Worm (Caenorhabditis elegans) whole organism, young adult: Measurements from ENCODE around the gene hrg-9.
"Not testable (repeated sequence)": the region's sequence is repeated elsewhere in the genome, so short reads cannot be mapped to it uniquely, and the experiment has no call there.

Source experiments
- B0261.1 ChIP-seq: sonication (generic microtip); optimal IDR thresholded peaks from 2 replicates; lab custom pipeline; 2016; ENCODE audit warnings: mild to moderate bottlenecking, missing genetic modification characterization, moderate library complexity, missing compliant biosample characterization
- B0336.3 ChIP-seq: fragments of 200-800 bp; sonication (Bioruptor generic); IDR thresholded peaks from 2 replicates; pipeline ENCODE4 v1.3.6; 2022; ENCODE audit warnings: missing genetic modification characterization, missing compliant biosample characterization
- D2030.7 ChIP-seq: fragments of 200-800 bp; sonication (Bioruptor generic); IDR thresholded peaks from 2 replicates; pipeline ENCODE4 v1.3.6; 2022; ENCODE audit warnings: missing genetic modification reagents, missing genetic modification characterization, missing compliant biosample characterization
- F23B12.7 ChIP-seq: sonication (generic microtip); optimal IDR thresholded peaks from 2 replicates; lab custom pipeline; 2017; ENCODE audit warnings: missing genetic modification characterization, mild to moderate bottlenecking, missing compliant biosample characterization, antibody characterized with exemption, moderate library complexity; ENCODE audit not compliant: insufficient read depth
- F33H1.4 ChIP-seq: fragments of 200-800 bp; sonication (Bioruptor generic); IDR thresholded peaks from 2 replicates; pipeline ENCODE4 v1.3.6; 2022; ENCODE audit warnings: missing genetic modification reagents, missing genetic modification characterization, missing compliant biosample characterization
- F37B4.10 ChIP-seq: fragments of 200-800 bp; sonication (Bioruptor generic); IDR thresholded peaks from 2 replicates; pipeline ENCODE4 v1.3.6; 2022; ENCODE audit warnings: missing genetic modification characterization, missing compliant biosample characterization
- K11D2.4 ChIP-seq: fragments of 200-800 bp; sonication (Bioruptor generic); IDR thresholded peaks from 2 replicates; pipeline ENCODE4 v1.3.6; 2022; ENCODE audit warnings: missing genetic modification reagents, missing genetic modification characterization, missing compliant biosample characterization
- K12H6.12 ChIP-seq: fragments of 200-800 bp; sonication (Bioruptor generic); optimal IDR thresholded peaks from 2 replicates; lab custom pipeline; 2018; ENCODE audit warnings: mild to moderate bottlenecking, missing genetic modification characterization, missing compliant biosample characterization
- Y53G8AR.9 ChIP-seq: fragments of 200-800 bp; sonication (Bioruptor generic); conservative IDR thresholded peaks from 2 replicates; pipeline ENCODE4 v1.3.6; 2022; ENCODE audit warnings: missing genetic modification reagents, missing genetic modification characterization, missing compliant biosample characterization
- Y67H2A.10 ChIP-seq: fragments of 200-800 bp; sonication (Bioruptor generic); conservative IDR thresholded peaks from 2 replicates; pipeline ENCODE4 v1.3.6; 2022; ENCODE audit warnings: missing genetic modification reagents, missing genetic modification characterization, missing compliant biosample characterization
- Y95B8A.8 ChIP-seq: fragments of 200-800 bp; sonication (Bioruptor generic); IDR thresholded peaks from 2 replicates; pipeline ENCODE4 v1.3.6; 2022; ENCODE audit warnings: missing genetic modification reagents, missing genetic modification characterization, missing compliant biosample characterization
- atf-7 ChIP-seq: sonication (generic microtip); optimal IDR thresholded peaks from 2 replicates; lab custom pipeline; 2017; ENCODE audit warnings: mild to moderate bottlenecking, missing genetic modification characterization, missing compliant biosample characterization
- attf-5 ChIP-seq: fragments of 200-800 bp; sonication (Bioruptor generic); optimal IDR thresholded peaks from 2 replicates; lab custom pipeline; 2018; ENCODE audit warnings: mild to moderate bottlenecking, missing genetic modification characterization, missing compliant biosample characterization
- attf-6 ChIP-seq: fragments of 200-800 bp; sonication (Bioruptor generic); IDR thresholded peaks from 2 replicates; pipeline ENCODE4 v1.3.6; 2022; ENCODE audit warnings: missing genetic modification reagents, missing genetic modification characterization, missing compliant biosample characterization
- cebp-1 ChIP-seq, 2 experiments: fragments of 200-800 bp in 1 of 2; sonication (Bioruptor generic) in 1 of 2; sonication (generic microtip) in 1 of 2; IDR thresholded peaks in 1 of 2; optimal IDR thresholded peaks in 1 of 2; 2 replicates each; pipeline versions ENCODE4 v1.3.6 to Lab custom; 2017 to 2022; ENCODE audit warnings: missing compliant biosample characterization in 2 of 2, missing genetic modification characterization in 2 of 2, mild to moderate bottlenecking in 1 of 2, missing genetic modification reagents in 1 of 2, moderate library complexity in 1 of 2
- ceh-100 ChIP-seq: fragments of 200-800 bp; sonication (Bioruptor generic); IDR thresholded peaks from 2 replicates; pipeline ENCODE4 v1.3.6; 2022; ENCODE audit warnings: missing genetic modification reagents, missing genetic modification characterization, missing compliant biosample characterization
- ceh-27 ChIP-seq: fragments of 200-800 bp; sonication (Bioruptor generic); optimal IDR thresholded peaks from 2 replicates; lab custom pipeline; 2018; ENCODE audit warnings: mild to moderate bottlenecking, missing genetic modification characterization, moderate library complexity, missing compliant biosample characterization
- dox-1 ChIP-seq: fragments of 200-800 bp; sonication (Bioruptor generic); IDR thresholded peaks from 2 replicates; pipeline ENCODE4 v1.3.6; 2022; ENCODE audit warnings: missing genetic modification reagents, missing genetic modification characterization, missing compliant biosample characterization
- dpl-1 ChIP-seq: fragments of 150-350 bp; optimal IDR thresholded peaks from 2 replicates; lab custom pipeline; 2014; ENCODE audit warnings: missing biosample characterization, missing genetic modification reagents, missing genetic modification characterization
- egl-18 ChIP-seq: fragments of 200-800 bp; sonication (Bioruptor generic); IDR thresholded peaks from 2 replicates; pipeline ENCODE4 v1.3.6; 2022; ENCODE audit warnings: missing genetic modification reagents, missing genetic modification characterization, missing compliant biosample characterization
- egl-44 ChIP-seq: fragments of 200-800 bp; sonication (Bioruptor generic); IDR thresholded peaks from 2 replicates; pipeline ENCODE4 v1.3.6; 2022; ENCODE audit warnings: missing genetic modification reagents, missing genetic modification characterization, missing compliant biosample characterization
- egrh-3 ChIP-seq: fragments of 200-800 bp; sonication (Bioruptor generic); IDR thresholded peaks from 2 replicates; pipeline ENCODE4 v1.3.6; 2022; ENCODE audit warnings: missing genetic modification reagents, missing genetic modification characterization, missing compliant biosample characterization
- ekl-4 ChIP-seq: fragments of 200-800 bp; sonication (Bioruptor generic); IDR thresholded peaks from 2 replicates; pipeline ENCODE4 v1.3.6; 2022; ENCODE audit warnings: missing genetic modification reagents, missing genetic modification characterization, missing compliant biosample characterization
- hmg-1.2 ChIP-seq: fragments of 200-800 bp; sonication (Bioruptor generic); IDR thresholded peaks from 2 replicates; pipeline ENCODE4 v1.3.6; 2022; ENCODE audit warnings: missing genetic modification reagents, missing genetic modification characterization, missing compliant biosample characterization
- lin-26 ChIP-seq: fragments of 200-800 bp; sonication (Bioruptor generic); IDR thresholded peaks from 2 replicates; pipeline ENCODE4 v1.3.6; 2022; ENCODE audit warnings: missing genetic modification reagents, missing genetic modification characterization, missing compliant biosample characterization
- lin-40 ChIP-seq: sonication (generic microtip); optimal IDR thresholded peaks from 2 replicates; lab custom pipeline; 2016; ENCODE audit warnings: missing genetic modification characterization, mild to moderate bottlenecking, missing compliant biosample characterization, missing genotype, missing genetic modification reagents
- lin-54 ChIP-seq: fragments of 200-800 bp; sonication (Bioruptor generic); optimal IDR thresholded peaks from 2 replicates; lab custom pipeline; 2018; ENCODE audit warnings: mild to moderate bottlenecking, missing genetic modification characterization, missing compliant biosample characterization
- lir-1 ChIP-seq: fragments of 200-800 bp; sonication (Bioruptor generic); conservative IDR thresholded peaks from 2 replicates; pipeline ENCODE4 v1.3.6; 2022; ENCODE audit warnings: missing genetic modification reagents, missing genetic modification characterization, missing compliant biosample characterization
- madf-10 ChIP-seq: sonication (generic microtip); optimal IDR thresholded peaks from 2 replicates; lab custom pipeline; 2016; ENCODE audit warnings: mild to moderate bottlenecking, missing genetic modification characterization, missing compliant biosample characterization
- madf-6 ChIP-seq: fragments of 200-800 bp; sonication (Bioruptor generic); IDR thresholded peaks from 2 replicates; pipeline ENCODE4 v1.3.6; 2022; ENCODE audit warnings: missing genetic modification reagents, missing genetic modification characterization, missing compliant biosample characterization
- madf-8 ChIP-seq: fragments of 200-800 bp; sonication (Bioruptor generic); conservative IDR thresholded peaks from 2 replicates; pipeline ENCODE4 v1.3.6; 2022; ENCODE audit warnings: missing genetic modification reagents, missing genetic modification characterization, missing compliant biosample characterization
- mcd-1 ChIP-seq: fragments of 200-800 bp; sonication (Bioruptor generic); IDR thresholded peaks from 2 replicates; pipeline ENCODE4 v1.3.6; 2022; ENCODE audit warnings: missing genetic modification reagents, missing genetic modification characterization, missing compliant biosample characterization
- nhr-120 ChIP-seq: fragments of 200-800 bp; sonication (Bioruptor generic); IDR thresholded peaks from 2 replicates; pipeline ENCODE4 v1.3.6; 2022; ENCODE audit warnings: missing genetic modification characterization, missing compliant biosample characterization
- nhr-80 ChIP-seq: sonication (generic microtip); optimal IDR thresholded peaks from 2 replicates; lab custom pipeline; 2016; ENCODE audit warnings: missing genetic modification characterization, missing compliant biosample characterization
- pbrm-1 ChIP-seq: fragments of 200-800 bp; sonication (Bioruptor generic); IDR thresholded peaks from 2 replicates; pipeline ENCODE4 v1.3.6; 2022; ENCODE audit warnings: missing genetic modification reagents, missing genetic modification characterization, missing compliant biosample characterization
- snpc-4 ChIP-seq, 5 experiments: fragments of 150-350 bp in 1 of 5; sonication (generic microtip) in 4 of 5; optimal IDR thresholded peaks; 2 replicates each; lab custom pipeline; 2014 to 2018; ENCODE audit warnings: missing genetic modification characterization in 5 of 5, missing biosample characterization in 3 of 5, antibody characterized with exemption in 2 of 5, mild to moderate bottlenecking in 2 of 5, missing compliant biosample characterization in 2 of 5, missing genotype in 2 of 5, moderate library complexity in 2 of 5, missing genetic modification reagents in 1 of 5
- somi-1 ChIP-seq: fragments of 200-800 bp; sonication (Bioruptor generic); optimal IDR thresholded peaks from 2 replicates; lab custom pipeline; 2018; ENCODE audit warnings: mild to moderate bottlenecking, missing genetic modification characterization, missing compliant biosample characterization
- tbp1 ChIP-seq: fragments of 200-800 bp; sonication (Bioruptor generic); optimal IDR thresholded peaks from 2 replicates; lab custom pipeline; 2018; ENCODE audit warnings: mild to moderate bottlenecking, missing genetic modification characterization, missing compliant biosample characterization
- tlf-1 ChIP-seq: fragments of 200-800 bp; sonication (Bioruptor generic); optimal IDR thresholded peaks from 2 replicates; lab custom pipeline; 2018; ENCODE audit warnings: mild to moderate bottlenecking, missing genetic modification characterization, missing compliant biosample characterization
- ztf-28 ChIP-seq: fragments of 200-800 bp; sonication (Bioruptor generic); IDR thresholded peaks from 2 replicates; pipeline ENCODE4 v1.3.6; 2022; ENCODE audit warnings: missing genetic modification reagents, missing genetic modification characterization, missing compliant biosample characterization
- ztf-3 ChIP-seq: fragments of 200-800 bp; sonication (Bioruptor generic); optimal IDR thresholded peaks from 2 replicates; lab custom pipeline; 2018; ENCODE audit warnings: mild to moderate bottlenecking, missing genetic modification characterization, missing compliant biosample characterization

Gene hrg-9

ce11 chrV:12967925-12968327 is 4.8 kb upstream of the hrg-9 start, which contains the start of gene R186.8 (continued):
- peak; percentile 29; the same call in 1 of the 2 replicates for TF ChIP-seq attf-6 (GFP tag; lab: Robert Waterston, UW)
- peak; percentile 68 for TF ChIP-seq madf-6 (GFP tag; lab: Robert Waterston, UW)
- 0 out of 2 replicates have a peak, but pooled peaks have one; percentile 49 for TF ChIP-seq egl-44 (GFP tag; lab: Robert Waterston, UW)
- peak; percentile 8 for TF ChIP-seq B0261.1 (tag; lab: Kevin White, UChicago)
- TF ChIP-seq hmg-1.2 (GFP tag; lab: Robert Waterston, UW): peak; percentile 92
- peak; percentile 19 for TF ChIP-seq dpl-1 (GFP tag; lab: Kevin White, UChicago)
- peak; percentile 40 for TF ChIP-seq ceh-27
- TF ChIP-seq dox-1 (GFP tag; lab: Robert Waterston, UW): peak; percentile 97
- peak; percentile 68; the same call in 1 of the 2 replicates for TF ChIP-seq lin-26 (GFP tag; lab: Robert Waterston, UW)
- peak; percentile 57; the same call in 1 of the 2 replicates for TF ChIP-seq egrh-3 (GFP tag; lab: Robert Waterston, UW)
- TF ChIP-seq B0336.3 (GFP tag; lab: Robert Waterston, UW): peak; percentile 76; the same call in 1 of the 2 replicates
- 0 out of 2 replicates have a peak, but pooled peaks have one; percentile 18 for TF ChIP-seq ztf-28 (GFP tag; lab: Robert Waterston, UW)
- not testable (repeated sequence) for TF ChIP-seq snpc-4 (GFP tag; optimal IDR thresholded peaks at IDR 0.05; lab: Kevin White, UChicago)
- peak in 2 of 4 experiments; percentile 58 to 64 for TF ChIP-seq snpc-4 (tag; optimal IDR thresholded peaks at IDR 0.05; lab: Kevin White, UChicago)
- 0 out of 2 replicates have a peak, but pooled peaks have one; percentile 70 for TF ChIP-seq F37B4.10 (GFP tag; lab: Robert Waterston, UW)
- TF ChIP-seq ceh-100 (GFP tag; lab: Robert Waterston, UW): peak; percentile 72
- TF ChIP-seq Y95B8A.8: peak; percentile 66; the same call in 1 of the 2 replicates
- peak; percentile 68; the same call in 1 of the 2 replicates for TF ChIP-seq Y67H2A.10 (GFP tag; lab: Robert Waterston, UW)
- TF ChIP-seq Y53G8AR.9 (GFP tag; lab: Robert Waterston, UW): peak; percentile 70
- TF ChIP-seq D2030.7 (GFP tag; lab: Robert Waterston, UW): peak; percentile 79
- TF ChIP-seq egl-18: 0 out of 2 replicates have a peak, but pooled peaks have one; percentile 56
- TF ChIP-seq tlf-1 (GFP tag; lab: Kevin White, UChicago): peak; percentile 57
- peak; percentile 70 for TF ChIP-seq F33H1.4
- TF ChIP-seq ekl-4 (GFP tag; lab: Robert Waterston, UW): peak; percentile 78
- TF ChIP-seq attf-5 (GFP tag; lab: Kevin White, UChicago): peak; percentile 92
- peak; percentile 83 for TF ChIP-seq lin-40
- TF ChIP-seq lin-54 (GFP tag; lab: Kevin White, UChicago): peak; percentile 66
- TF ChIP-seq madf-8 (GFP tag; lab: Robert Waterston, UW): peak; percentile 28; the same call in 1 of the 2 replicates
- peak; percentile 60 for TF ChIP-seq tbp1 (GFP tag; lab: Kevin White, UChicago)
- TF ChIP-seq ztf-3: peak; percentile 23
- peak; percentile 68 for TF ChIP-seq nhr-80 (tag; lab: Kevin White, UChicago)
- peak; percentile 91 for TF ChIP-seq K11D2.4 (GFP tag; lab: Robert Waterston, UW)
- peak; percentile 89 for TF ChIP-seq pbrm-1
- TF ChIP-seq K12H6.12: peak; percentile 67
- TF ChIP-seq madf-10 (tag; lab: Kevin White, UChicago): peak; percentile 15
- peak; percentile 98 for TF ChIP-seq mcd-1 (GFP tag; lab: Robert Waterston, UW)
- TF ChIP-seq somi-1 (GFP tag; lab: Kevin White, UChicago): peak; percentile 63

- TF ChIP-seq lir-1 (GFP tag; lab: Robert Waterston, UW) (no peak), cebp-1 (GFP tag; IDR thresholded peaks at IDR 0.05; lab: Robert Waterston, UW) (no peak), cebp-1 (tag; optimal IDR thresholded peaks at IDR 0.05; lab: Kevin White, UChicago) (no peak), nhr-120 (GFP tag; lab: Robert Waterston, UW) (no peak), atf-7 (tag; lab: Kevin White, UChicago) (no peak), F23B12.7 (tag; lab: Kevin White, UChicago) (no peak)
Measured at ce11 chrV:12967110-12967509, 4.0 kb upstream of the hrg-9 start, which contains the start of gene R186.3. R186.3 (minus strand) TSS chrV:12967210.
